Fruit fly (Drosophila melanogaster): ENCODE measurements around the gene Grip71.

dm6 chr2L:18708239-18708891, at the start of gene Grip71, which contains the start of gene Faf2:
- no peak for TF ChIP-seq Myc (optimal IDR thresholded peaks at IDR 0.05)
- no peak for TF ChIP-seq ttk (optimal IDR thresholded peaks at IDR 0.05)

Data from Kc167 (cell line).